Fruit fly (Drosophila melanogaster) whole organism, prepupa: Measurements from ENCODE around the gene CG14294.

Experiments used
- Blimp-1 ChIP-seq: fragments of 200-800 bp; sonication (Bioruptor generic); optimal IDR thresholded peaks from 3 replicates; lab custom pipeline; 2017; ENCODE audit warnings: missing biosample characterization, missing genetic modification characterization, mild to moderate bottlenecking, moderate library complexity, missing genetic modification reagents
- CG16779 ChIP-seq: fragments of 200-800 bp; sonication (Bioruptor generic); optimal IDR thresholded peaks from 3 replicates; lab custom pipeline; 2017; ENCODE audit warnings: missing biosample characterization, mild to moderate bottlenecking, missing genetic modification characterization
- CG6854 ChIP-seq: fragments of 200-800 bp; sonication (Bioruptor generic); optimal IDR thresholded peaks from 2 replicates; lab custom pipeline; 2017; ENCODE audit warnings: missing biosample characterization, mild to moderate bottlenecking, missing genetic modification characterization
- Sox15 ChIP-seq: fragments of 200-800 bp; sonication (Bioruptor generic); optimal IDR thresholded peaks from 3 replicates; lab custom pipeline; 2016; ENCODE audit warnings: missing biosample characterization, missing genetic modification characterization

- TF ChIP-seq CG16779 (no peak), CG6854 (no peak), Sox15 (GFP tag; lab: Kevin White, UChicago) (no peak), Blimp-1 (GFP tag; lab: Kevin White, UChicago) (no peak)
Measured at dm6 chr3R:18931725-18932124, 29.7 kb upstream of the CG14294 start.
